Fruit fly (Drosophila melanogaster): ENCODE results near the gene ort.

ort gene

dm6 chr3R:19612908-19613431, 46.6 kb upstream of the ort start, which contains the start of gene CG16727 (continued):
- TF ChIP-seq Hr78 (GFP tag; optimal IDR thresholded peaks at IDR 0.05) (no peak), salm (tag; optimal IDR thresholded peaks at IDR 0.05) (peak; percentile 6), CG34376 (GFP tag; optimal IDR thresholded peaks at IDR 0.05) (no peak), Atf3 (GFP tag; optimal IDR thresholded peaks at IDR 0.05) (no peak), ro (GFP tag; IDR thresholded peaks at IDR 0.05) (no peak), ash1 (GFP tag; optimal IDR thresholded peaks at IDR 0.05) (no peak), CG3847 (GFP tag; IDR thresholded peaks at IDR 0.05) (no peak), pros (GFP tag; optimal IDR thresholded peaks at IDR 0.05) (no peak), caup (GFP tag; optimal IDR thresholded peaks at IDR 0.05; ENCODE audit: severe bottlenecking) (no peak), CG10274 (GFP tag; optimal IDR thresholded peaks at IDR 0.05) (no peak), nerfin-1 (tag; optimal IDR thresholded peaks at IDR 0.05) (no peak), Asciz (GFP tag; optimal IDR thresholded peaks at IDR 0.05) (peak; percentile 20), Nf-YA (GFP tag; IDR thresholded peaks at IDR 0.05) (no peak), Sin3A (optimal IDR thresholded peaks at IDR 0.05) (no peak), crol (GFP tag; IDR thresholded peaks at IDR 0.05) (no peak), jigr1 (GFP tag; IDR thresholded peaks at IDR 0.05) (no peak), ac (GFP tag; optimal IDR thresholded peaks at IDR 0.05) (no peak), Lpt (GFP tag; optimal IDR thresholded peaks at IDR 0.05) (no peak), dmrt99B (tag; optimal IDR thresholded peaks at IDR 0.05) (peak; percentile 26), CoRest (tag; optimal IDR thresholded peaks at IDR 0.05) (no peak), ci (GFP tag; IDR thresholded peaks at IDR 0.05) (no peak), wdn (GFP tag; IDR thresholded peaks at IDR 0.05) (no peak), CG42726 (GFP tag; IDR thresholded peaks at IDR 0.05; ENCODE audit: partially characterized antibody) (no peak), Antp (GFP tag; optimal IDR thresholded peaks at IDR 0.05) (no peak), zen (tag; optimal IDR thresholded peaks at IDR 0.05) (no peak), CG1529 (GFP tag; optimal IDR thresholded peaks at IDR 0.05) (no peak), grn (GFP tag; optimal IDR thresholded peaks at IDR 0.05) (no peak), CG18599 (GFP tag; optimal IDR thresholded peaks at IDR 0.05) (peak; percentile 52), CG1024 (GFP tag; IDR thresholded peaks at IDR 0.05) (no peak), CG31441 (GFP tag; IDR thresholded peaks at IDR 0.05) (no peak), zfh1 (GFP tag; IDR thresholded peaks at IDR 0.05) (no peak), CG18476 (GFP tag; optimal IDR thresholded peaks at IDR 0.05) (no peak), cad (GFP tag; optimal IDR thresholded peaks at IDR 0.05) (no peak), maf-S (GFP tag; optimal IDR thresholded peaks at IDR 0.05) (no peak), HLH54F (GFP tag; optimal IDR thresholded peaks at IDR 0.05) (no peak), Sox102F (GFP tag; optimal IDR thresholded peaks at IDR 0.05) (no peak), Bgb (GFP tag; IDR thresholded peaks at IDR 0.05; ENCODE audit: partially characterized antibody) (no peak), CG8290 (GFP tag; optimal IDR thresholded peaks at IDR 0.05) (no peak), CG8290 (tag; optimal IDR thresholded peaks at IDR 0.05) (no peak), CG10147 (GFP tag; optimal IDR thresholded peaks at IDR 0.05) (no peak), CG10366 (GFP tag; IDR thresholded peaks at IDR 0.05) (no peak), tna (GFP tag; IDR thresholded peaks at IDR 0.05; ENCODE audit: partially characterized antibody) (no peak), org-1 (GFP tag; optimal IDR thresholded peaks at IDR 0.05) (peak; percentile 11), Lhr (GFP tag; optimal IDR thresholded peaks at IDR 0.05) (no peak), en (GFP tag; optimal IDR thresholded peaks at IDR 0.05) (no peak), CG12769 (tag; optimal IDR thresholded peaks at IDR 0.05) (peak; percentile 4), kni (GFP tag; optimal IDR thresholded peaks at IDR 0.05) (no peak), gt (GFP tag; IDR thresholded peaks at IDR 0.05) (no peak), pan (optimal IDR thresholded peaks at IDR 0.05) (no peak), pan (GFP tag; optimal IDR thresholded peaks at IDR 0.05 in 1 of 2, IDR thresholded peaks at IDR 0.05 in 1 of 2) (no peak), cwo (GFP tag; optimal IDR thresholded peaks at IDR 0.05) (peak; percentile 15), Pdp1 (GFP tag; optimal IDR thresholded peaks at IDR 0.05) (no peak)
